Fruit fly (Drosophila melanogaster) whole organism, embryonic: Measurements from ENCODE around the gene Bgb.
A peak's percentile ranks its signal among the peaks of the same experiment; 100 is the strongest.

Source experiments
- Adf1 ChIP-seq: fragments of 200-800 bp; sonication (Bioruptor generic); IDR thresholded peaks from 2 replicates; pipeline ENCODE4 v1.3.6; 2022; ENCODE audit warnings: missing biosample characterization, missing genetic modification characterization
- CG10543 ChIP-seq: fragments of 200-800 bp; sonication (Bioruptor generic); optimal IDR thresholded peaks from 3 replicates; lab custom pipeline; 2017; ENCODE audit warnings: missing biosample characterization, mild to moderate bottlenecking, missing genetic modification characterization, moderate library complexity
- CG10565 ChIP-seq: fragments of 200-800 bp; sonication (Bioruptor generic); optimal IDR thresholded peaks from 3 replicates; lab custom pipeline; 2016; ENCODE audit warnings: missing biosample characterization, mild to moderate bottlenecking, missing genetic modification characterization
- CG10654 ChIP-seq: fragments of 200-800 bp; sonication (Bioruptor generic); optimal IDR thresholded peaks from 2 replicates; lab custom pipeline; 2016; ENCODE audit warnings: missing biosample characterization, missing genetic modification characterization
- CG11398 ChIP-seq: fragments of 200-800 bp; sonication (Bioruptor generic); optimal IDR thresholded peaks from 2 replicates; lab custom pipeline; 2016; ENCODE audit warnings: missing biosample characterization, missing genetic modification characterization
- CG11560 ChIP-seq: fragments of 200-800 bp; sonication (Bioruptor generic); IDR thresholded peaks from 3 replicates; pipeline ENCODE4 v1.3.6; 2022; ENCODE audit warnings: missing biosample characterization, missing genetic modification characterization
- CG12071 ChIP-seq: fragments of 200-800 bp; sonication (Bioruptor generic); optimal IDR thresholded peaks from 3 replicates; lab custom pipeline; 2018; ENCODE audit warnings: missing biosample characterization, mild to moderate bottlenecking, missing genetic modification characterization
- CG12236 ChIP-seq: fragments of 200-800 bp; sonication (Bioruptor generic); optimal IDR thresholded peaks from 2 replicates; lab custom pipeline; 2016; ENCODE audit warnings: missing biosample characterization, missing genetic modification characterization
- CG15269 ChIP-seq: fragments of 200-800 bp; sonication (Bioruptor generic); optimal IDR thresholded peaks from 2 replicates; lab custom pipeline; 2018; ENCODE audit warnings: missing biosample characterization, mild to moderate bottlenecking, missing genetic modification characterization, moderate library complexity
- CG18476 ChIP-seq: fragments of 200-800 bp; sonication (Bioruptor generic); optimal IDR thresholded peaks from 2 replicates; lab custom pipeline; 2016; ENCODE audit warnings: missing biosample characterization, mild to moderate bottlenecking, missing genetic modification characterization
- CG2202 ChIP-seq: fragments of 200-800 bp; sonication (Bioruptor generic); optimal IDR thresholded peaks from 2 replicates; lab custom pipeline; 2018; ENCODE audit warnings: missing biosample characterization, mild to moderate bottlenecking, missing genetic modification characterization
- CG2678 ChIP-seq: fragments of 200-800 bp; sonication (Bioruptor generic); optimal IDR thresholded peaks from 3 replicates; lab custom pipeline; 2019; ENCODE audit warnings: missing biosample characterization, mild to moderate bottlenecking, missing genetic modification characterization, moderate library complexity
- CG2875 ChIP-seq: fragments of 200-800 bp; sonication (Bioruptor generic); optimal IDR thresholded peaks from 2 replicates; lab custom pipeline; 2017; ENCODE audit warnings: missing biosample characterization, mild to moderate bottlenecking, missing genetic modification characterization, missing genetic modification reagents
- CG30431 ChIP-seq: fragments of 200-800 bp; sonication (Bioruptor generic); optimal IDR thresholded peaks from 2 replicates; lab custom pipeline; 2017; ENCODE audit warnings: missing biosample characterization, missing genetic modification characterization
- CG31441 ChIP-seq: fragments of 200-800 bp; sonication (Bioruptor generic); IDR thresholded peaks from 2 replicates; pipeline ENCODE4 v1.3.6; 2022; ENCODE audit warnings: missing biosample characterization, missing genetic modification characterization
- CG3163 ChIP-seq: fragments of 200-800 bp; sonication (Bioruptor generic); optimal IDR thresholded peaks from 3 replicates; lab custom pipeline; 2016; ENCODE audit warnings: missing biosample characterization, missing genetic modification characterization
- CG32532 ChIP-seq: fragments of 200-800 bp; sonication (Bioruptor generic); IDR thresholded peaks from 2 replicates; pipeline ENCODE4 v1.3.6; 2022; ENCODE audit warnings: missing biosample characterization, missing genetic modification characterization
- CG4854 ChIP-seq: fragments of 200-800 bp; sonication (Bioruptor generic); optimal IDR thresholded peaks from 2 replicates; lab custom pipeline; 2016; ENCODE audit warnings: missing biosample characterization, missing genetic modification characterization, inconsistent platforms
- CG7786 ChIP-seq: fragments of 200-800 bp; sonication (Bioruptor generic); optimal IDR thresholded peaks from 2 replicates; lab custom pipeline; 2016; ENCODE audit warnings: missing biosample characterization, missing genetic modification characterization
- CG7839 ChIP-seq: fragments of 200-800 bp; sonication (Bioruptor generic); optimal IDR thresholded peaks from 3 replicates; lab custom pipeline; 2018; ENCODE audit warnings: missing biosample characterization, mild to moderate bottlenecking, missing genetic modification characterization, moderate library complexity
- CG7987 ChIP-seq: fragments of 200-800 bp; sonication (Bioruptor generic); optimal IDR thresholded peaks from 2 replicates; lab custom pipeline; 2018; ENCODE audit warnings: missing biosample characterization, mild to moderate bottlenecking, missing genetic modification characterization, moderate library complexity
- CG8478 ChIP-seq: fragments of >200 bp; optimal IDR thresholded peaks from 2 replicates; lab custom pipeline; 2018
- CG8765 ChIP-seq: fragments of 200-800 bp; sonication (Bioruptor generic); IDR thresholded peaks from 2 replicates; pipeline ENCODE4 v1.3.6; 2022; ENCODE audit warnings: missing biosample characterization, missing genetic modification characterization
- CG8944 ChIP-seq: fragments of 200-800 bp; sonication (Bioruptor generic); optimal IDR thresholded peaks from 3 replicates; lab custom pipeline; 2016; ENCODE audit warnings: missing biosample characterization, missing genetic modification characterization
- CG9797 ChIP-seq: fragments of 200-800 bp; sonication (Bioruptor generic); optimal IDR thresholded peaks from 3 replicates; lab custom pipeline; 2018; ENCODE audit warnings: missing biosample characterization, mild to moderate bottlenecking, missing genetic modification characterization
- CG9876 ChIP-seq: fragments of 200-800 bp; sonication (Bioruptor generic); optimal IDR thresholded peaks from 2 replicates; lab custom pipeline; 2016; ENCODE audit warnings: missing biosample characterization, missing genetic modification characterization
- Deaf1 ChIP-seq: fragments of 200-800 bp; optimal IDR thresholded peaks from 3 replicates; lab custom pipeline; 2019; ENCODE audit warnings: missing biosample characterization, mild to moderate bottlenecking, missing genetic modification characterization, moderate library complexity
- Max ChIP-seq: fragments of 200-800 bp; sonication (Bioruptor generic); optimal IDR thresholded peaks from 2 replicates; lab custom pipeline; 2016; ENCODE audit warnings: missing biosample characterization, mild to moderate bottlenecking, missing genetic modification characterization
- Scr ChIP-seq: fragments of 200-800 bp; sonication (Bioruptor generic); IDR thresholded peaks from 2 replicates; pipeline ENCODE4 v1.3.6; 2022; ENCODE audit warnings: missing biosample characterization, missing genetic modification characterization; ENCODE audit not compliant: partially characterized antibody
- aop ChIP-seq: fragments of 200-800 bp; sonication (Bioruptor generic); IDR thresholded peaks from 2 replicates; pipeline ENCODE4 v1.3.6; 2022; ENCODE audit warnings: missing biosample characterization, missing genetic modification characterization
- ash1 ChIP-seq: fragments of 200-800 bp; sonication (Bioruptor generic); optimal IDR thresholded peaks from 2 replicates; lab custom pipeline; 2018; ENCODE audit warnings: missing biosample characterization, mild to moderate bottlenecking, missing genetic modification characterization
- bcd ChIP-seq: fragments of 200-800 bp; sonication (Bioruptor generic); optimal IDR thresholded peaks from 2 replicates; lab custom pipeline; 2017; ENCODE audit warnings: missing biosample characterization, mild to moderate bottlenecking, missing genetic modification characterization
- btn ChIP-seq: fragments of 200-800 bp; sonication (Bioruptor generic); optimal IDR thresholded peaks from 2 replicates; lab custom pipeline; 2016; ENCODE audit warnings: missing biosample characterization, missing genetic modification characterization
- cg ChIP-seq: fragments of 200-800 bp; sonication (Bioruptor generic); optimal IDR thresholded peaks from 3 replicates; lab custom pipeline; 2019; ENCODE audit warnings: missing biosample characterization, mild to moderate bottlenecking, missing genetic modification characterization, moderate library complexity
- danr ChIP-seq: fragments of 200-800 bp; sonication (Bioruptor generic); IDR thresholded peaks from 2 replicates; pipeline ENCODE4 v1.3.6; 2022; ENCODE audit warnings: missing biosample characterization, missing genetic modification characterization
- dm ChIP-seq: fragments of 200-800 bp; sonication (Bioruptor generic); optimal IDR thresholded peaks from 3 replicates; lab custom pipeline; 2016; ENCODE audit warnings: missing biosample characterization, missing genetic modification characterization
- dmrt11E ChIP-seq: fragments of 200-800 bp; sonication (Bioruptor generic); optimal IDR thresholded peaks from 3 replicates; lab custom pipeline; 2018; ENCODE audit warnings: missing biosample characterization, mild to moderate bottlenecking, missing genetic modification characterization, moderate library complexity
- gem ChIP-seq: fragments of 200-800 bp; sonication (Bioruptor generic); optimal IDR thresholded peaks from 2 replicates; lab custom pipeline; 2019; ENCODE audit warnings: missing biosample characterization, mild to moderate bottlenecking, missing genetic modification characterization, moderate library complexity
- gro ChIP-seq: fragments of 200-800 bp; sonication (Bioruptor generic); optimal IDR thresholded peaks from 2 replicates; lab custom pipeline; 2016; ENCODE audit warnings: missing biosample characterization, missing genetic modification characterization
- gt ChIP-seq: fragments of 200-800 bp; sonication (Bioruptor generic); IDR thresholded peaks from 2 replicates; pipeline ENCODE4 v1.3.6; 2022; ENCODE audit warnings: missing biosample characterization, missing genetic modification characterization
- kah ChIP-seq: fragments of 200-800 bp; sonication (Bioruptor generic); optimal IDR thresholded peaks from 2 replicates; lab custom pipeline; 2018; ENCODE audit warnings: missing biosample characterization, mild to moderate bottlenecking, missing genetic modification characterization
- lov ChIP-seq, 2 experiments: fragments of 200-800 bp in 1 of 2; fragments of >200 bp in 1 of 2; sonication (Bioruptor generic) in 1 of 2; IDR thresholded peaks in 1 of 2; optimal IDR thresholded peaks in 1 of 2; 2 replicates in 1 of 2; 3 replicates in 1 of 2; pipeline versions ENCODE4 v1.3.6 to Lab custom; 2017 to 2022; ENCODE audit warnings: missing biosample characterization in 1 of 2, missing genetic modification characterization in 1 of 2
- nom ChIP-seq: fragments of 200-800 bp; sonication (Bioruptor generic); optimal IDR thresholded peaks from 2 replicates; lab custom pipeline; 2017; ENCODE audit warnings: missing biosample characterization, missing genetic modification characterization, mild to moderate bottlenecking, moderate library complexity, missing genetic modification reagents
- pb ChIP-seq: fragments of 200-800 bp; sonication (Bioruptor generic); optimal IDR thresholded peaks from 3 replicates; lab custom pipeline; 2016; ENCODE audit warnings: missing biosample characterization, missing genetic modification characterization
- pho ChIP-seq: fragments of 200-800 bp; sonication (Bioruptor generic); optimal IDR thresholded peaks from 2 replicates; lab custom pipeline; 2016; ENCODE audit warnings: missing biosample characterization, missing genetic modification characterization
- row ChIP-seq: fragments of 200-800 bp; sonication (Bioruptor generic); IDR thresholded peaks from 3 replicates; pipeline ENCODE4 v1.3.6; 2022; ENCODE audit warnings: missing biosample characterization, missing genetic modification characterization
- scrt ChIP-seq: fragments of 200-800 bp; sonication (Bioruptor generic); optimal IDR thresholded peaks from 2 replicates; lab custom pipeline; 2018; ENCODE audit warnings: missing biosample characterization, mild to moderate bottlenecking, missing genetic modification characterization, moderate library complexity
- sens ChIP-seq: fragments of 200-800 bp; sonication (Bioruptor generic); peaks from one replicate; lab custom pipeline; 2016; ENCODE audit warnings: missing biosample characterization, missing genetic modification characterization
- tna ChIP-seq: fragments of 200-800 bp; sonication (Bioruptor generic); IDR thresholded peaks from 2 replicates; pipeline ENCODE4 v1.3.6; 2022; ENCODE audit warnings: missing biosample characterization, missing genetic modification characterization; ENCODE audit not compliant: partially characterized antibody
- wor ChIP-seq: fragments of 200-800 bp; sonication (Bioruptor generic); IDR thresholded peaks from 2 replicates; pipeline ENCODE4 v1.3.6; 2022; ENCODE audit warnings: missing biosample characterization, missing genetic modification characterization
- yki ChIP-seq: fragments of >200 bp; optimal IDR thresholded peaks from 3 replicates; lab custom pipeline; 2018

Bgb gene

dm6 chr3L:1602064-1602832 is 37.3 kb upstream of the Bgb start, which contains the start of gene CG12104 (continued):
- TF ChIP-seq lov (optimal IDR thresholded peaks at IDR 0.05; lab: Kevin White, UChicago): no peak
- no peak for TF ChIP-seq lov (GFP tag; IDR thresholded peaks at IDR 0.05; lab: Robert Waterston, UW)
- no peak for TF ChIP-seq dm (GFP tag; lab: Kevin White, UChicago)
- no peak for TF ChIP-seq CG18476 (GFP tag; lab: Kevin White, UChicago)
- TF ChIP-seq CG8478 (lab: Kevin White, UChicago): no peak
- TF ChIP-seq CG7839 (tag; lab: Kevin White, UChicago): no peak
- TF ChIP-seq pb (GFP tag; lab: Kevin White, UChicago): no peak
- TF ChIP-seq CG10565 (GFP tag; lab: Kevin White, UChicago): no peak
- no peak for TF ChIP-seq yki (lab: Kevin White, UChicago)
- TF ChIP-seq gt (GFP tag; lab: Robert Waterston, UW): no peak
- no peak for TF ChIP-seq danr (GFP tag; lab: Robert Waterston, UW)
- no peak for TF ChIP-seq tna (GFP tag; lab: Robert Waterston, UW)
- TF ChIP-seq CG2875 (GFP tag; lab: Kevin White, UChicago): no peak
- TF ChIP-seq CG8944 (GFP tag; lab: Kevin White, UChicago): no peak
- TF ChIP-seq CG2202 (tag; lab: Kevin White, UChicago): no peak
- no peak for TF ChIP-seq kah (GFP tag; lab: Kevin White, UChicago)
- TF ChIP-seq CG9876 (GFP tag; lab: Kevin White, UChicago): no peak
- no peak for TF ChIP-seq CG4854 (GFP tag; lab: Kevin White, UChicago)
- peak; percentile 12 for TF ChIP-seq CG7987 (GFP tag; lab: Kevin White, UChicago)
- no peak for TF ChIP-seq bcd (GFP tag; lab: Kevin White, UChicago)
- TF ChIP-seq cg (GFP tag; lab: Kevin White, UChicago): peak; percentile 79
- no peak for TF ChIP-seq nom
- TF ChIP-seq CG11398 (GFP tag; lab: Kevin White, UChicago): no peak
- TF ChIP-seq Scr (GFP tag; lab: Robert Waterston, UW): peak; percentile 21; the same call in 1 of the 2 replicates
- TF ChIP-seq ash1: no peak
- TF ChIP-seq CG7786 (GFP tag; lab: Kevin White, UChicago): no peak
- TF ChIP-seq gro (GFP tag; lab: Kevin White, UChicago): no peak
- TF ChIP-seq CG31441: peak; percentile 54
- TF ChIP-seq btn (GFP tag; lab: Kevin White, UChicago): no peak
- no peak for TF ChIP-seq CG10654 (GFP tag; lab: Kevin White, UChicago)
- TF ChIP-seq CG3163 (GFP tag; lab: Kevin White, UChicago): no peak
- TF ChIP-seq aop (GFP tag; lab: Robert Waterston, UW): no peak
- peak; percentile 33; the same call in 1 of the 2 replicates for TF ChIP-seq CG32532 (GFP tag; lab: Robert Waterston, UW)
- no peak for TF ChIP-seq CG15269 (tag; lab: Kevin White, UChicago)
- TF ChIP-seq CG11560 (tag; lab: Robert Waterston, UW): no peak
- TF ChIP-seq gem (tag; lab: Kevin White, UChicago): no peak
- TF ChIP-seq CG30431: no peak
- TF ChIP-seq CG9797 (GFP tag; lab: Kevin White, UChicago): peak; percentile 74
- TF ChIP-seq Deaf1 (tag; lab: Kevin White, UChicago): no peak
- TF ChIP-seq CG8765 (GFP tag; lab: Robert Waterston, UW): no peak
- no peak for TF ChIP-seq Max
- no peak for TF ChIP-seq scrt (GFP tag; lab: Kevin White, UChicago)
- peak; percentile 73 for TF ChIP-seq Adf1 (GFP tag; lab: Robert Waterston, UW)
- TF ChIP-seq CG12071 (GFP tag; lab: Kevin White, UChicago): no peak
- no peak for TF ChIP-seq CG12236 (GFP tag; lab: Kevin White, UChicago)
- no peak for TF ChIP-seq dmrt11E (tag; lab: Kevin White, UChicago)
- TF ChIP-seq sens: peak; percentile 67
- peak; percentile 95 for TF ChIP-seq CG10543 (GFP tag; lab: Kevin White, UChicago)
- TF ChIP-seq CG2678: no peak
- TF ChIP-seq wor (GFP tag; lab: Robert Waterston, UW): no peak
- TF ChIP-seq row: peak; percentile 71
- no peak for TF ChIP-seq pho
